Worm (Caenorhabditis elegans) whole organism, midembryonic: Measurements from ENCODE around the gene lrpc-1.

Source experiments
- T22C8.4 ChIP-seq: fragments of 200-800 bp; sonication (Bioruptor generic); IDR thresholded peaks from 2 replicates; pipeline ENCODE4 v1.3.6; 2022; ENCODE audit warnings: missing genetic modification characterization, missing compliant biosample characterization
- flt-1 ChIP-seq: fragments of 200-800 bp; sonication (Bioruptor generic); IDR thresholded peaks from 2 replicates; pipeline ENCODE4 v1.3.6; 2022; ENCODE audit warnings: missing genetic modification characterization, missing compliant biosample characterization
- klf-2 ChIP-seq: fragments of 200-800 bp; sonication (Bioruptor generic); conservative IDR thresholded peaks from 2 replicates; pipeline ENCODE4 v1.3.6; 2022; ENCODE audit warnings: missing genetic modification reagents, missing genetic modification characterization, missing compliant biosample characterization
- med-1 ChIP-seq: sonication (generic microtip); optimal IDR thresholded peaks from 2 replicates; lab custom pipeline; 2017; ENCODE audit warnings: missing genetic modification characterization, mild to moderate bottlenecking, missing compliant biosample characterization, antibody characterized with exemption, missing genetic modification reagents; ENCODE audit not compliant: insufficient read depth
- ref-1 ChIP-seq: fragments of 200-800 bp; sonication (Bioruptor generic); conservative IDR thresholded peaks from 2 replicates; pipeline ENCODE4 v1.3.6; 2022; ENCODE audit warnings: missing genetic modification reagents, missing genetic modification characterization, missing compliant biosample characterization
- tab-1 ChIP-seq: fragments of 200-800 bp; sonication (Bioruptor generic); IDR thresholded peaks from 2 replicates; pipeline ENCODE4 v1.3.6; 2022; ENCODE audit warnings: missing genetic modification characterization, missing compliant biosample characterization
- ztf-23 ChIP-seq: fragments of 200-800 bp; sonication (Bioruptor generic); IDR thresholded peaks from 2 replicates; pipeline ENCODE4 v1.3.6; 2022; ENCODE audit warnings: missing genetic modification reagents, missing genetic modification characterization, missing compliant biosample characterization
- ztf-29 ChIP-seq: fragments of 200-800 bp; sonication (Bioruptor generic); IDR thresholded peaks from 2 replicates; pipeline ENCODE4 v1.3.6; 2022; ENCODE audit warnings: missing genetic modification reagents, missing genetic modification characterization, missing compliant biosample characterization

ce11 chrV:5593406-5593805 is 19.6 kb downstream of the lrpc-1 start, which contains the start of gene mrpl-48:
- no peak for TF ChIP-seq tab-1
- TF ChIP-seq med-1: no peak
- TF ChIP-seq ztf-29 (GFP tag; lab: Robert Waterston, UW): no peak
- no peak for TF ChIP-seq T22C8.4 (GFP tag; lab: Robert Waterston, UW)
- TF ChIP-seq flt-1 (GFP tag; lab: Robert Waterston, UW): no peak
- no peak for TF ChIP-seq klf-2 (GFP tag; lab: Robert Waterston, UW)
- TF ChIP-seq ztf-23 (GFP tag; lab: Robert Waterston, UW): no peak
- TF ChIP-seq ref-1 (GFP tag; lab: Robert Waterston, UW): no peak
